Worm (Caenorhabditis elegans) whole organism, dauer: ENCODE measurements around the gene nlp-71.

ENCODE experiments used
- unc-62 ChIP-seq: sonication (generic microtip); optimal IDR thresholded peaks from 2 replicates; lab custom pipeline; 2017; ENCODE audit warnings: missing biosample characterization, missing genetic modification reagents, missing genetic modification characterization

The nlp-71 gene

DNA sequence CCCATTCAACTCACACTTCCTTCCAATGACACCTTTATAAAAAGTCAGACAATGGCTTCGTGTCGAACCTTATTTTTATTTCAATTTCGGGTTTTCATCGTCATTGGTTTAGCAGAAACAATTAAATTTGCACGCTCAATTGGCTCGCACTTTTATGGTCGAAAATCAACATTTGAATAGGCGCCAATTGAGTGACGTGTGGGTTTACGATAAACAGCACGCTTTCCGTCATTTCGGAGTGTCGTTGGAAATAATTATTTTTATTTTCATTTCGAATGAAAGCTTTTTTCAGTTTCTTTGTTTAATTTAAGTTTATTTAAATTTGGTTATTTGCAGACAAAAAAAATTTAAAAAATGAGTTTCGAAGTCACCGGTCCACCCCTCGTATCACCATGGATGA is 1.8 kb upstream of the nlp-71 start, which contains the start of gene exos-2:
Gene exos-2 (plus strand): TSS at position 330 of the 400 bp plus-strand sequence.
- TF ChIP-seq unc-62: no peak

ce11 chrIV:6404871-6405270 is 8.5 kb downstream of the nlp-71 start, which contains the start of gene srv-13:
Gene srv-13, plus strand, starts transcription at chrIV:6405171.
- TF ChIP-seq unc-62: no peak

DNA sequence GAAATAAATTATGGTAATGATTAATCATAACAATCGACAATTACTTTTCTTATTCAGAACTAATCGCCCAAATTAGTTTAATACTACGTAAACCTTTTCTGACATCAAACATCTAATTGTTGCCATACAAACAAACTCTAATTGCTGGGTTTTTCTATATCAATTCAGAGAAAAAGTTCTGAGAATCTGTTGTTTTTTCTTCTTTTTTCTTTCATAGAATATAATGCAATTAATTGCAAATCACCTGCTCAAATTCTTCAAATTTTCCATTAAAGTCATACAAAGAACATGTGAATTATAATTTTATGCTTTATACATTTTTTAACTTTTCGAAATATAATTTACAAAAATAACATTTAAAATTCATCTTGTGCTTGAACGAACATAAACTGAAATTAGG is 10.0 kb downstream of the nlp-71 start:
- no peak for TF ChIP-seq unc-62

- TF ChIP-seq unc-62: no peak
Observed at ce11 chrIV:6402386-6402905, 10.9 kb downstream of the nlp-71 start, which contains the start of gene sfrp-1. Gene sfrp-1, minus strand, starts transcription at chrIV:6402436.

DNA sequence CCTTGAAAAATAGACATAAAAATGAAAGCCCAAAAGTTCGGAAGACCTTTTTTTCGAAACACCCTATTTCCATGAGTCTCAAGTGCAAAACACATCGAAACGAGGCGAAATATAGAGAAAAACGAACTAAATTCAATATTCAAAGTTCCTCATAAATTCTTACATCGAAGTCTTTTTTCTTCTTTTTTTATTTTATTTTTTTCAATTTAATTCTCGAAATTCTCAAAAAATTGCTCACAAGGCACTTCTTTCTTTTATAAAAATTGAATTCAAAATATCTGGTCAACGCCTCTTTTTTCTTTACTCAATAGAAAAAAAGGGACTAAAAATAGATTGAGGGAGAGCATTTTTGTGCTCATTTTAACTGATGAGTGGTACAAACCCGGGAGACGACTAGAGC is 18.2 kb downstream of the nlp-71 start:
- no peak for TF ChIP-seq unc-62

DNA sequence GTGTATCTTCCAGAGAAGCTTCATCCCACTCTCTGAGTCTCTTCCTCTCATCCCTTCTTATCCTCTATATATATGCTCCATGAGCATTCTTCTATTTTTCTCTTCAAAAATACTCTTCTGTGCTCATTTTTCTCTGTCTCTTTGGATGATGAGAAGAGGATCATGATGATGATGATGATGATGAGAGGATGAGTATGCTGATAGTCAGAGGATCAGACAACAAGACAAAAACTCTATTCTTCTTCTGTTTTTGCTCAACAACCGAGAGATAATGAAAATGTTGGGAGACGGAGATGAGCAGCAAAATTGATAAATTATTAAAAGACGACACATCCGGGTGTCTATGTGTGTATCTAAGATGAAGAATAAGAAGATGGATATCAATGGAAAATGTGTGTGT is 20.1 kb downstream of the nlp-71 start:
- TF ChIP-seq unc-62: no peak

DNA sequence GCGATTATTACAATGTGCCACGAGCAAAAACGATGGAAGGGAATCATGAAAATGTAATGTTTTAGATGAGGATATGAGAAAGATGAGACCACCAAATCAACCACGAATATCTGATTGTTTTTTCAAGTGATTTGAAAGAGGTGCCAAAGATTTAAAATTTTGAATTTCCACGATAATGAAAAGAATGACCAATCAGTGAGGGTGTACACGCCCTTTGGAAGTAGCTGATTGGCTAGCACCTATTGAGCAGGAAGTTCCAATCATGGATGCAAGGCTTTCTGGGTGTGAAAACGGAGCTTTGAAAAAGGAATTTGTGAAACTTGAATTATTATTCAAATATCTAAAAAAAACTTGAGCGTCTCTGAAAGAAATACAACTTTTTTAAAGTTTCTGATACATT is 21.8 kb downstream of the nlp-71 start:
- no peak for TF ChIP-seq unc-62

DNA sequence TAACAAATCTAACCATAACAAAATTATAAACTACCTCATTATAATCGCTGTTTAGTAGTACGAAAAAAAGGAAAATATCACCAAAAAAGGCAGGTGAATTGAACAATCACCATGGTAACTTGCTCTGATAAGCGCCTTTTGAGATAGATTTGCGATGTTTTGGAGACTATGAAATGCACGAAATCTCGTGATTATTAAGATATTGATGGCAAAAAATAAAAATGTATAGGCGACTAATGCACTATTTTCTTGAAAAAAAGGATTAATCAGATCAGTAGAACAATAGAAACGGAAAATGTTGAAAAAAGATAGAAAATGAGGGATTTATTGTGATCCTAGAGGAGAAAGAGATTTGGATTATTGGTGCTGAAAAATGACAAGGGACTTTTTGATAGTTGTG is 24.8 kb downstream of the nlp-71 start:
- TF ChIP-seq unc-62: no peak

DNA sequence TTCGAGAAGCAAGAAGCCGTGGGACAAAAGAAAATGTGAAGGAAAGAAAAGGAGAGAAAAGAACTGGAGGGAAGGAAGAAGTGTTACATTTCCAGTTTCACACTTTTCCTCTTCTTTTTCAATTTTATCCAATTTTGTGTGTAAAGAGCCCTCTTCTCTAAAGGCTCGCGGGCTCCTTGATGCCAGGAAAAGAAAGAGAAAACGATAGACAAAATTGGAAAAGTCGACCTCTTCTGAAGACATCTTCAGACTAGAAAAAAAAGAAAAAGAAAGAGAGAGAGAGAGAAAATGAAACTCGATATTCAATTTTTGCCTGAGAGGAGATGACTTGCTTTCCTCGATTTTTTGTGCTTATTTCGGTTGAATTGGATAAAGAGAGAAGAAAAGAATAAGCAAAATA is 28.4 kb downstream of the nlp-71 start:
- TF ChIP-seq unc-62: no peak

DNA sequence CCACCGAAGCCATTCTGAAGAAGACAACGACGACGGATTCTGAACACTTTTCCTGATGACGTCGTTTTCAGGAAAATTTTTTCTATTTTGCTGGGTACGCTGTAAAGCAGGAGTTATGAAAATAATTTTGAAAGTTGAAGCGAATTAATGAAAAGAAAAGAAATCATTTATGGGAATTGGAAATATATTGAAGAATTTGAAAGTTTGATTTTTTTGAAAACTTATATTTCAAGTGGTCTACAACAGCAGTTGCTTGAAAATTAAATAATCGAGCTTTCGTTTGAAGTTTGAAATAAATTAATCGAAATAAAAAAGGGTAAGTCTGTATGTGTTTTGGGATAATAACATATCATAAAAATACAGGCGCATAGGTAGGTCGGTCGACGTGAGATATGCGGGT is 29.4 kb downstream of the nlp-71 start, which contains the start of gene shl-1:
Gene shl-1 (minus strand): TSS at position 101 of the 400 bp plus-strand sequence.
- TF ChIP-seq unc-62: no peak

ce11 chrIV:6378398-6378797 is 35.0 kb downstream of the nlp-71 start:
- no peak for TF ChIP-seq unc-62

- no peak for TF ChIP-seq unc-62
Observed at ce11 chrIV:6377335-6378069, 35.9 kb downstream of the nlp-71 start.

DNA sequence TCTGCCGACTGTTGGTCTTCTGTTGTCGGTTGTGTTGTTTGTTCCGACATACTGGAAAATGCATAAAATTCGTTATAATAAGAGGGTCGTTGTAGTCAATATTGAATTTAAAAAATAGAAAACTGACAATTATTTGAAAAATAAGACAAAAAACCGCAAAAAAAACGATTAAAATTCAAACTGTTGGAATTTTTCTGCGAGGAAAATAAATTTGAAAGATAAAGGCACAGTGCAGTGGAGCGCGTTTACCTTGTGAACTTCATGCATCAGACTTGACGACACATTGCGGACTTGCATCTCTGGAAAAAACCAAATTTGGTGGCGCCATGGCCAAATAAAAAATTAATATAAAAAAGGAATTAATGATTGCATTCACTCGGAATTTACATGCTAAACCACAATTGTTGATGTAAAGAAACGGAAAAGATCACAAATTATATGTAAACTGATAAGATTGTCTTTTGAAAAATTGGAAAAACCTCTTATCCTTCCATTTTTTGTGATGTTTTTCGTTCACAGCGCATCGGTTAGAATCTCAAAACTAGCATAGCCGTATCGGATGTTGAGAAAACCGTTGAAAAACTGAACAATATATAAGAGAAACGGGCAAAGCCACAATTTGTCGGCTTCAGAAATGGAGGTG is 36.8 kb downstream of the nlp-71 start, which contains the start of the genes hrpf-2 and bli-6:
Gene hrpf-2 (minus strand): TSS at position 51 of the 643 bp plus-strand sequence.
Gene bli-6 (plus strand): TSS at position 593 of the 643 bp plus-strand sequence.
- TF ChIP-seq unc-62: no peak

ce11 chrIV:6373721-6374120 is 39.7 kb downstream of the nlp-71 start:
- no peak for TF ChIP-seq unc-62

DNA sequence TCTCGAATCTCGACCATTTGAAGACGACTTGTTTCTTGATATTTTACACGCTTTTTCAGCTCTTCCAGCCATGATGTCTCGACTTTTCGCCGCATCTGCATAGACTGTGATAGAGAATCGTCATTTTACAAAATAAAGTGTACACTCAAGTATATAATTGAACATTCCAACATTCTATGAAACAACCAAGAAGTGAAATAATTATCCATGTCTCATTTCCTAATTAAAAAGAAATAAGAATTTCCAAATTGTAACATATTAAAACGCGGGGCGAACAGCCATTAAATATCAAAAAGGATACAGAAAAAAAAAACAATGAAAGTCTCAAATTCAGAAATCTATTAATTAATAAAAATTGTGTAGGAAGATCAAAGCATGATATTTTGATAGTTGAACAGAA is 40.4 kb downstream of the nlp-71 start, which contains the start of gene smg-3:
Gene smg-3 (minus strand): TSS at position 101 of the 400 bp plus-strand sequence.
- no peak for TF ChIP-seq unc-62

DNA sequence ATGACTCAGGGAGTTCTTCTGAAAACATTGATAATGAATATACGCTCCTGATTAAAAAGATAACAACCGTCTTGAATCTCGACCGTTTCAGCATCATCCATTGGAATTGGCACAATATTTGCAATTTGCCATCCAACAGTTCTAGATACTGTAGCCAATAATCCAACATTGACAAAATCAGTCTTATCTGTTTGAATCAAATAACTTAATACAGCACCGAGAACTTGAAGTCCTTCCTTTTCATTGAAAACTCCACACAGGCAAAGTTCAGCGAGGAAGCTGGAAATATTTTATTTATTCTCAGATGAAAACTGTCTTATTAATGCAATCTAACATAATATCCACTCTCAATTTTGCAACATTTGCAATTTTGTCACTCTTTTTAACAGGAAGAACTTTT is 41.1 kb downstream of the nlp-71 start:
- TF ChIP-seq unc-62: no peak

ce11 chrIV:6369489-6369888 is 43.9 kb downstream of the nlp-71 start:
- no peak for TF ChIP-seq unc-62

- TF ChIP-seq unc-62: no peak
Observed at ce11 chrIV:6366032-6366431, 47.4 kb downstream of the nlp-71 start.
